Worm (Caenorhabditis elegans): ENCODE results near the gene srlf-33.

DNA sequence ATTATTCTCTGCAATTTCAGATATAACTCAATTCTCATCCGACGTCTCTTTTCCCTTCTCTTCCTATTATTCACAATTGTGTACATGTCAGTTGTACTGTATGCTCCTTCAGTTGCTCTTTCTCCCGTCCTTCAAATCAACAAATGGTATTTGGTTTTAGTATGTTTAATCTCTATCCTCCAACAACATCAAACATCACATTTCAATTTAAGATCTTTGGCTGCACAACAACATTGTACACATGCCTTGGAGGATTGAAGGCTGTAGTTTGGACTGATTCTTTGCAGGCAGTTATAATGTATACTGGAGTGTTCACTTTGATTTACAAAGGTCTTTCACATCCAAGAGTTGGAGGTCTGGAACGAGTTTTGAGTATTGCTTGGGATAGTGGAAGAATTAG is 13.3 kb upstream of the srlf-33 start:
- no peak for TF ChIP-seq ama-1 (optimal IDR thresholded peaks at IDR 0.05)
- no peak for TF ChIP-seq nhr-10 (tag; optimal IDR thresholded peaks at IDR 0.05)
- TF ChIP-seq nhr-11 (tag; optimal IDR thresholded peaks at IDR 0.05), result no peak
- no peak for TF ChIP-seq nhr-77 (tag; optimal IDR thresholded peaks at IDR 0.05)
- TF ChIP-seq ztf-4 (tag; optimal IDR thresholded peaks at IDR 0.05), result no peak
- TF ChIP-seq elt-1 (tag; optimal IDR thresholded peaks at IDR 0.05), result no peak
- TF ChIP-seq dmd-4 (tag; optimal IDR thresholded peaks at IDR 0.05), result no peak
- no peak for TF ChIP-seq unc-62 (GFP tag; optimal IDR thresholded peaks at IDR 0.05)
- no peak for TF ChIP-seq nhr-237 (tag; optimal IDR thresholded peaks at IDR 0.05)
- TF ChIP-seq nhr-25 (tag; optimal IDR thresholded peaks at IDR 0.05), result no peak
- no peak for TF ChIP-seq egl-27 (tag; optimal IDR thresholded peaks at IDR 0.05)
- TF ChIP-seq unc-39 (tag; optimal IDR thresholded peaks at IDR 0.05), result no peak
